Worm (Caenorhabditis elegans) whole organism, mixed stage, embryonic: ENCODE measurements around the gene F26D11.13.

Experiments used
- M03D4.4 ChIP-seq: sonication (generic microtip); optimal IDR thresholded peaks from 2 replicates; lab custom pipeline; 2017; ENCODE audit warnings: mild to moderate bottlenecking, missing genetic modification characterization, missing compliant biosample characterization
- bed-3 ChIP-seq: fragments of 200-800 bp; sonication (Bioruptor generic); optimal IDR thresholded peaks from 3 replicates; lab custom pipeline; 2018; ENCODE audit warnings: mild to moderate bottlenecking, missing genetic modification characterization, moderate library complexity, missing compliant biosample characterization
- blmp-1 ChIP-seq: fragments of 150-350 bp; optimal IDR thresholded peaks from 2 replicates; lab custom pipeline; 2014; ENCODE audit warnings: missing biosample characterization, missing genetic modification characterization
- ceh-39 ChIP-seq: fragments of 150-350 bp; optimal IDR thresholded peaks from 2 replicates; lab custom pipeline; 2014; ENCODE audit warnings: missing biosample characterization, missing genetic modification characterization
- ceh-43 ChIP-seq: fragments of 200-800 bp; sonication (Bioruptor generic); optimal IDR thresholded peaks from 2 replicates; lab custom pipeline; 2018; ENCODE audit warnings: mild to moderate bottlenecking, missing genetic modification characterization, moderate library complexity, missing compliant biosample characterization
- ceh-83 ChIP-seq: fragments of 200-800 bp; sonication (Bioruptor generic); optimal IDR thresholded peaks from 2 replicates; lab custom pipeline; 2018; ENCODE audit warnings: mild to moderate bottlenecking, missing genetic modification characterization, missing compliant biosample characterization
- ces-1 ChIP-seq: fragments of 150-350 bp; optimal IDR thresholded peaks from 2 replicates; lab custom pipeline; 2014; ENCODE audit warnings: missing biosample characterization, missing genetic modification reagents, missing genetic modification characterization
- cnd-1 ChIP-seq: fragments of 200-800 bp; sonication (Bioruptor generic); optimal IDR thresholded peaks from 2 replicates; lab custom pipeline; 2018; ENCODE audit warnings: mild to moderate bottlenecking, missing genetic modification characterization, missing compliant biosample characterization
- drap-1 ChIP-seq: fragments of 200-800 bp; sonication (Bioruptor generic); optimal IDR thresholded peaks from 3 replicates; lab custom pipeline; 2018; ENCODE audit warnings: mild to moderate bottlenecking, missing genetic modification characterization, missing compliant biosample characterization
- elt-1 ChIP-seq: sonication (generic microtip); optimal IDR thresholded peaks from 2 replicates; lab custom pipeline; 2017; ENCODE audit warnings: missing genetic modification characterization, mild to moderate bottlenecking, missing compliant biosample characterization, antibody characterized with exemption, moderate library complexity, borderline replicate concordance; ENCODE audit not compliant: insufficient read depth
- elt-3 ChIP-seq: fragments of 150-350 bp; optimal IDR thresholded peaks from 2 replicates; lab custom pipeline; 2014; ENCODE audit warnings: missing biosample characterization, missing genetic modification characterization
- flh-1 ChIP-seq: fragments of 200-800 bp; sonication (Bioruptor generic); optimal IDR thresholded peaks from 2 replicates; lab custom pipeline; 2018; ENCODE audit warnings: mild to moderate bottlenecking, missing genetic modification characterization, moderate library complexity, missing compliant biosample characterization
- ham-2 ChIP-seq: fragments of 200-800 bp; sonication (Bioruptor generic); optimal IDR thresholded peaks from 2 replicates; lab custom pipeline; 2018; ENCODE audit warnings: mild to moderate bottlenecking, missing genetic modification characterization, missing compliant biosample characterization
- hlh-1 ChIP-seq: fragments of 150-350 bp; optimal IDR thresholded peaks from 2 replicates; lab custom pipeline; 2014; ENCODE audit warnings: missing biosample characterization, missing genetic modification reagents, missing genetic modification characterization
- lin-13 ChIP-seq: fragments of 150-350 bp; optimal IDR thresholded peaks from 2 replicates; lab custom pipeline; 2014; ENCODE audit warnings: missing biosample characterization, missing genetic modification characterization
- lin-32 ChIP-seq: fragments of 200-800 bp; sonication (Bioruptor generic); optimal IDR thresholded peaks from 2 replicates; lab custom pipeline; 2018; ENCODE audit warnings: mild to moderate bottlenecking, missing genetic modification characterization, missing compliant biosample characterization
- lsy-2 ChIP-seq: fragments of 150-350 bp; optimal IDR thresholded peaks from 2 replicates; lab custom pipeline; 2014; ENCODE audit warnings: missing biosample characterization, missing genetic modification characterization
- mab-5 ChIP-seq: fragments of 150-350 bp; optimal IDR thresholded peaks from 2 replicates; lab custom pipeline; 2014; ENCODE audit warnings: missing biosample characterization, missing genetic modification characterization
- mep-1 ChIP-seq: fragments of 150-350 bp; optimal IDR thresholded peaks from 2 replicates; lab custom pipeline; 2017; ENCODE audit warnings: missing biosample characterization, missing genetic modification reagents, missing genetic modification characterization, inconsistent platforms
- mls-2 ChIP-seq: sonication (generic microtip); optimal IDR thresholded peaks from 2 replicates; lab custom pipeline; 2016; ENCODE audit warnings: mild to moderate bottlenecking, missing genetic modification characterization, moderate library complexity, missing compliant biosample characterization
- nhr-12 ChIP-seq: fragments of 150-350 bp; optimal IDR thresholded peaks from 2 replicates; lab custom pipeline; 2014; ENCODE audit warnings: missing biosample characterization, missing genetic modification characterization
- nhr-2 ChIP-seq: fragments of 150-350 bp; optimal IDR thresholded peaks from 2 replicates; lab custom pipeline; 2014; ENCODE audit warnings: missing biosample characterization, missing genetic modification characterization
- nhr-237 ChIP-seq: fragments of 150-350 bp; optimal IDR thresholded peaks from 2 replicates; lab custom pipeline; 2014; ENCODE audit warnings: missing biosample characterization, missing genetic modification characterization
- nhr-28 ChIP-seq: fragments of 150-350 bp; optimal IDR thresholded peaks from 2 replicates; lab custom pipeline; 2014; ENCODE audit warnings: missing biosample characterization, missing genetic modification characterization
- nhr-76 ChIP-seq: sonication (generic microtip); optimal IDR thresholded peaks from 2 replicates; lab custom pipeline; 2017; ENCODE audit warnings: missing biosample characterization, missing genetic modification characterization
- pha-4 ChIP-seq: fragments of 150-350 bp; optimal IDR thresholded peaks from 2 replicates; lab custom pipeline; 2018; ENCODE audit warnings: missing biosample characterization, missing genetic modification reagents, missing genetic modification characterization
- sem-2 ChIP-seq: fragments of 200-800 bp; sonication (Bioruptor generic); optimal IDR thresholded peaks from 2 replicates; lab custom pipeline; 2018; ENCODE audit warnings: mild to moderate bottlenecking, missing genetic modification characterization, missing compliant biosample characterization
- snpc-4 ChIP-seq: fragments of 150-350 bp; optimal IDR thresholded peaks from 2 replicates; lab custom pipeline; 2014; ENCODE audit warnings: missing biosample characterization, missing genetic modification characterization
- sptf-1 ChIP-seq: sonication (generic microtip); optimal IDR thresholded peaks from 2 replicates; lab custom pipeline; 2017; ENCODE audit warnings: mild to moderate bottlenecking, missing genetic modification characterization, moderate library complexity, missing compliant biosample characterization
- tbx-8 ChIP-seq: fragments of 200-800 bp; sonication (Bioruptor generic); optimal IDR thresholded peaks from 2 replicates; lab custom pipeline; 2018; ENCODE audit warnings: mild to moderate bottlenecking, missing genetic modification characterization, moderate library complexity, missing compliant biosample characterization
- unc-120 ChIP-seq: sonication (generic microtip); optimal IDR thresholded peaks from 2 replicates; lab custom pipeline; 2017; ENCODE audit warnings: missing genetic modification characterization, missing compliant biosample characterization; ENCODE audit not compliant: poor library complexity, severe bottlenecking
- unc-39 ChIP-seq: fragments of 150-350 bp; optimal IDR thresholded peaks from 2 replicates; lab custom pipeline; 2014; ENCODE audit warnings: missing biosample characterization, missing genetic modification characterization
- unc-62 ChIP-seq: fragments of 150-350 bp; optimal IDR thresholded peaks from 2 replicates; lab custom pipeline; 2014; ENCODE audit warnings: missing biosample characterization, missing genetic modification reagents, missing genetic modification characterization
- zip-8 ChIP-seq: fragments of 150-350 bp; optimal IDR thresholded peaks from 2 replicates; lab custom pipeline; 2014; ENCODE audit warnings: missing biosample characterization, missing genetic modification characterization
- ztf-11 ChIP-seq: fragments of 150-350 bp; optimal IDR thresholded peaks from 2 replicates; lab custom pipeline; 2014; ENCODE audit warnings: missing biosample characterization, missing genetic modification characterization

Gene F26D11.13

ce11 chrV:7985860-7986259, 31.4 kb upstream of the F26D11.13 start, which contains the start of gene Y97E10AL.1:
Gene Y97E10AL.1 (plus strand): TSS chrV:7986160.
- TF ChIP-seq nhr-237 = no peak
- TF ChIP-seq nhr-28 (tag; lab: Kevin White, UChicago) = no peak
- no peak for TF ChIP-seq unc-62
- no peak for TF ChIP-seq cnd-1
- TF ChIP-seq ceh-39 (tag; lab: Kevin White, UChicago) = no peak
- no peak for TF ChIP-seq ces-1 (GFP tag; lab: Kevin White, UChicago)
- TF ChIP-seq unc-39 (tag; lab: Kevin White, UChicago) = no peak
- TF ChIP-seq lin-32 = no peak
- no peak for TF ChIP-seq bed-3 (GFP tag; lab: Kevin White, UChicago)
- TF ChIP-seq, all 35 proteins: peak for 0

ce11 chrV:7983381-7984052, 29.1 kb upstream of the F26D11.13 start, which contains the start of the genes natb-1 and abhd-12:
Gene natb-1 (minus strand): TSS chrV:7983431.
Gene abhd-12 (plus strand): TSS chrV:7983879.
- peak; percentile 33 for TF ChIP-seq mep-1 (tag; lab: Kevin White, UChicago)
- peak; percentile 83 for TF ChIP-seq ces-1 (GFP tag; lab: Kevin White, UChicago)
- no peak for TF ChIP-seq bed-3 (GFP tag; lab: Kevin White, UChicago)
- no peak for TF ChIP-seq nhr-28 (tag; lab: Kevin White, UChicago)
- no peak for TF ChIP-seq snpc-4 (tag; lab: Kevin White, UChicago)
- TF ChIP-seq hlh-1 = no peak
- TF ChIP-seq flh-1 (GFP tag; lab: Kevin White, UChicago) = no peak
- no peak for TF ChIP-seq mab-5 (tag; lab: Kevin White, UChicago)
- TF ChIP-seq unc-62 = no peak
- TF ChIP-seq sem-2 (GFP tag; lab: Kevin White, UChicago) = no peak
- TF ChIP-seq lsy-2 (tag; lab: Kevin White, UChicago) = peak; percentile 94

ce11 chrV:7980993-7981595, 26.6 kb upstream of the F26D11.13 start, which contains the start of gene F26D11.1:
Gene F26D11.1 (plus strand): TSS chrV:7981545.
- TF ChIP-seq unc-62 (no peak), sem-2 (GFP tag; lab: Kevin White, UChicago) (no peak), lin-13 (tag; lab: Kevin White, UChicago) (no peak), zip-8 (tag; lab: Kevin White, UChicago) (no peak), nhr-12 (tag; lab: Kevin White, UChicago) (no peak), tbx-8 (no peak), M03D4.4 (no peak), ces-1 (GFP tag; lab: Kevin White, UChicago) (no peak), lin-32 (no peak), bed-3 (GFP tag; lab: Kevin White, UChicago) (no peak), sptf-1 (tag; lab: Kevin White, UChicago) (no peak), pha-4 (no peak), ztf-11 (tag; lab: Kevin White, UChicago) (no peak), nhr-28 (tag; lab: Kevin White, UChicago) (no peak), nhr-2 (tag; lab: Kevin White, UChicago) (no peak), ceh-43 (GFP tag; lab: Kevin White, UChicago) (no peak)

- TF ChIP-seq pha-4 (no peak), nhr-2 (tag; lab: Kevin White, UChicago) (no peak), ces-1 (GFP tag; lab: Kevin White, UChicago) (peak; percentile 27)
Observed at ce11 chrV:7980370-7980987, 26.0 kb upstream of the F26D11.13 start.

ce11 chrV:7978798-7979197, 24.3 kb upstream of the F26D11.13 start:
- no peak for TF ChIP-seq pha-4
- no peak for TF ChIP-seq hlh-1
- TF ChIP-seq ces-1 (GFP tag; lab: Kevin White, UChicago) = no peak
- TF ChIP-seq nhr-2 (tag; lab: Kevin White, UChicago) = peak; percentile 98
- TF ChIP-seq cnd-1 = peak; percentile 45
- TF ChIP-seq ztf-11 (tag; lab: Kevin White, UChicago) = no peak
- TF ChIP-seq snpc-4 (tag; lab: Kevin White, UChicago) = no peak
- no peak for TF ChIP-seq nhr-76
- no peak for TF ChIP-seq zip-8 (tag; lab: Kevin White, UChicago)
- TF ChIP-seq nhr-12 (tag; lab: Kevin White, UChicago) = no peak
- TF ChIP-seq ham-2 (GFP tag; lab: Kevin White, UChicago) = peak; percentile 47
- TF ChIP-seq lin-32 = no peak
- no peak for TF ChIP-seq nhr-28 (tag; lab: Kevin White, UChicago)
- no peak for TF ChIP-seq elt-1 (tag; lab: Kevin White, UChicago)
- TF ChIP-seq mls-2 (tag; lab: Kevin White, UChicago) = peak; percentile 14
- no peak for TF ChIP-seq mep-1 (tag; lab: Kevin White, UChicago)
- no peak for TF ChIP-seq elt-3 (tag; lab: Kevin White, UChicago)
- TF ChIP-seq mab-5 (tag; lab: Kevin White, UChicago) = no peak
- peak; percentile 46 for TF ChIP-seq sptf-1 (tag; lab: Kevin White, UChicago)
- no peak for TF ChIP-seq unc-62
- TF ChIP-seq ceh-39 (tag; lab: Kevin White, UChicago) = peak; percentile 76
- no peak for TF ChIP-seq tbx-8
- TF ChIP-seq ceh-83 = no peak
- TF ChIP-seq lin-13 (tag; lab: Kevin White, UChicago) = no peak
- no peak for TF ChIP-seq ceh-43 (GFP tag; lab: Kevin White, UChicago)
- TF ChIP-seq drap-1 = peak; percentile 55
- TF ChIP-seq M03D4.4 = no peak
- peak; percentile 51 for TF ChIP-seq lsy-2 (tag; lab: Kevin White, UChicago)
- no peak for TF ChIP-seq unc-120 (tag; lab: Kevin White, UChicago)
- TF ChIP-seq nhr-237 = peak; percentile 9
- TF ChIP-seq blmp-1 (tag; lab: Kevin White, UChicago) = no peak
